Fruit fly (Drosophila melanogaster) whole organism, embryonic: ENCODE measurements around the gene gish.

Experiments used
- ATbp ChIP-seq: fragments of 200-800 bp; sonication (Bioruptor generic); optimal IDR thresholded peaks from 2 replicates; lab custom pipeline; 2017; ENCODE audit warnings: missing biosample characterization, mild to moderate bottlenecking, missing genetic modification characterization, missing genetic modification reagents
- Ada2b ChIP-seq: fragments of 200-800 bp; sonication (Bioruptor generic); IDR thresholded peaks from 2 replicates; pipeline ENCODE4 v1.3.6; 2022; ENCODE audit warnings: missing biosample characterization, missing genetic modification characterization
- Asciz ChIP-seq: fragments of 200-800 bp; sonication (Bioruptor generic); optimal IDR thresholded peaks from 2 replicates; lab custom pipeline; 2017; ENCODE audit warnings: missing biosample characterization, mild to moderate bottlenecking, missing genetic modification characterization, missing genetic modification reagents
- Bdp1 ChIP-seq: fragments of 200-800 bp; sonication (Bioruptor generic); optimal IDR thresholded peaks from 3 replicates; lab custom pipeline; 2016; ENCODE audit warnings: missing biosample characterization, missing genetic modification characterization
- Blimp-1 ChIP-seq: fragments of 200-800 bp; sonication (Bioruptor generic); optimal IDR thresholded peaks from 3 replicates; lab custom pipeline; 2018; ENCODE audit warnings: missing biosample characterization, missing genetic modification characterization, mild to moderate bottlenecking, moderate library complexity, missing genetic modification reagents
- CG10565 ChIP-seq: fragments of 200-800 bp; sonication (Bioruptor generic); optimal IDR thresholded peaks from 3 replicates; lab custom pipeline; 2016; ENCODE audit warnings: missing biosample characterization, mild to moderate bottlenecking, missing genetic modification characterization
- CG11247 ChIP-seq: fragments of 200-800 bp; sonication (Bioruptor generic); IDR thresholded peaks from 2 replicates; pipeline ENCODE4 v1.3.6; 2022; ENCODE audit warnings: missing biosample characterization, missing genetic modification characterization
- CG11504 ChIP-seq: fragments of 200-800 bp; sonication (Bioruptor generic); optimal IDR thresholded peaks from 3 replicates; lab custom pipeline; 2019; ENCODE audit warnings: missing biosample characterization, mild to moderate bottlenecking, missing genetic modification characterization, moderate library complexity
- CG11696 ChIP-seq: fragments of 200-800 bp; sonication (Bioruptor generic); IDR thresholded peaks from 2 replicates; pipeline ENCODE4 v1.3.6; 2022; ENCODE audit warnings: missing biosample characterization, missing genetic modification characterization
- CG12299 ChIP-seq: fragments of 200-800 bp; sonication (Bioruptor generic); optimal IDR thresholded peaks from 2 replicates; lab custom pipeline; 2018; ENCODE audit warnings: missing biosample characterization, mild to moderate bottlenecking, missing genetic modification characterization
- CG1233 ChIP-seq: fragments of 200-800 bp; sonication (Bioruptor generic); optimal IDR thresholded peaks from 4 replicates; lab custom pipeline; 2018; ENCODE audit warnings: missing biosample characterization, mild to moderate bottlenecking, missing genetic modification characterization
- CG14014 ChIP-seq: fragments of 200-800 bp; sonication (Bioruptor generic); IDR thresholded peaks from 2 replicates; pipeline ENCODE4 v1.3.6; 2022; ENCODE audit warnings: missing biosample characterization, missing genetic modification characterization
- CG14441 ChIP-seq: fragments of 200-800 bp; sonication (Bioruptor generic); IDR thresholded peaks from 2 replicates; pipeline ENCODE4 v1.3.6; 2022; ENCODE audit warnings: missing biosample characterization, missing genetic modification characterization
- CG14965 ChIP-seq: fragments of 200-800 bp; sonication (Bioruptor generic); optimal IDR thresholded peaks from 2 replicates; lab custom pipeline; 2016; ENCODE audit warnings: missing biosample characterization, missing genetic modification characterization, borderline replicate concordance
- CG15011 ChIP-seq: fragments of 200-800 bp; sonication (Bioruptor generic); optimal IDR thresholded peaks from 3 replicates; lab custom pipeline; 2018; ENCODE audit warnings: missing biosample characterization, mild to moderate bottlenecking, missing genetic modification characterization
- CG15696 ChIP-seq: fragments of 200-800 bp; sonication (Bioruptor generic); optimal IDR thresholded peaks from 2 replicates; lab custom pipeline; 2019; ENCODE audit warnings: missing biosample characterization, mild to moderate bottlenecking, missing genetic modification characterization, moderate library complexity
- CG1647 ChIP-seq: fragments of 200-800 bp; sonication (Bioruptor generic); optimal IDR thresholded peaks from 3 replicates; lab custom pipeline; 2016; ENCODE audit warnings: missing biosample characterization, missing genetic modification characterization
- CG16863 ChIP-seq: fragments of 200-800 bp; sonication (Bioruptor generic); optimal IDR thresholded peaks from 3 replicates; lab custom pipeline; 2016; ENCODE audit warnings: missing biosample characterization, missing genetic modification characterization
- CG1792 ChIP-seq: fragments of 200-800 bp; sonication (Bioruptor generic); optimal IDR thresholded peaks from 2 replicates; lab custom pipeline; 2016; ENCODE audit warnings: missing biosample characterization, missing genetic modification characterization
- CG2875 ChIP-seq: fragments of 200-800 bp; sonication (Bioruptor generic); optimal IDR thresholded peaks from 2 replicates; lab custom pipeline; 2017; ENCODE audit warnings: missing biosample characterization, mild to moderate bottlenecking, missing genetic modification characterization, missing genetic modification reagents
- CG42726 ChIP-seq: fragments of 200-800 bp; sonication (Bioruptor generic); IDR thresholded peaks from 2 replicates; pipeline ENCODE4 v1.3.6; 2022; ENCODE audit warnings: missing biosample characterization, missing genetic modification characterization; ENCODE audit not compliant: partially characterized antibody
- CG7745 ChIP-seq: fragments of 200-800 bp; sonication (Bioruptor generic); optimal IDR thresholded peaks from 2 replicates; lab custom pipeline; 2018; ENCODE audit warnings: missing biosample characterization, mild to moderate bottlenecking, missing genetic modification characterization, moderate library complexity
- CG8944 ChIP-seq: fragments of 200-800 bp; sonication (Bioruptor generic); optimal IDR thresholded peaks from 3 replicates; lab custom pipeline; 2016; ENCODE audit warnings: missing biosample characterization, missing genetic modification characterization
- CrebB ChIP-seq: fragments of 200-800 bp; sonication (Bioruptor generic); optimal IDR thresholded peaks from 3 replicates; lab custom pipeline; 2018; ENCODE audit warnings: missing biosample characterization, mild to moderate bottlenecking, missing genetic modification characterization
- D ChIP-seq, 2 experiments: fragments of 200-800 bp in 1 of 2; fragments of >200 bp in 1 of 2; sonication (Bioruptor generic) in 1 of 2; optimal IDR thresholded peaks; 2 replicates in 1 of 2; 3 replicates in 1 of 2; lab custom pipeline; 2017; ENCODE audit warnings: mild to moderate bottlenecking in 1 of 2, missing biosample characterization in 1 of 2, missing genetic modification characterization in 1 of 2, missing genetic modification reagents in 1 of 2
- D19A ChIP-seq: fragments of 200-800 bp; optimal IDR thresholded peaks from 3 replicates; lab custom pipeline; 2019; ENCODE audit warnings: missing biosample characterization, mild to moderate bottlenecking, missing genetic modification characterization, moderate library complexity
- Fer1 ChIP-seq: fragments of 200-800 bp; sonication (Bioruptor generic); optimal IDR thresholded peaks from 2 replicates; lab custom pipeline; 2017; ENCODE audit warnings: missing biosample characterization, mild to moderate bottlenecking, missing genetic modification characterization
- GATAe ChIP-seq: fragments of 200-800 bp; sonication (Bioruptor generic); conservative IDR thresholded peaks from 2 replicates; pipeline ENCODE4 v1.3.6; 2022; ENCODE audit warnings: missing biosample characterization, missing genetic modification characterization
- H15 ChIP-seq: fragments of 200-800 bp; sonication (Bioruptor generic); IDR thresholded peaks from 3 replicates; pipeline ENCODE4 v1.3.6; 2022; ENCODE audit warnings: missing biosample characterization, missing genetic modification characterization
- Hr39 ChIP-seq: fragments of >200 bp; optimal IDR thresholded peaks from 2 replicates; lab custom pipeline; 2017
- Lim3 ChIP-seq: fragments of 200-800 bp; sonication (Bioruptor generic); IDR thresholded peaks from 2 replicates; pipeline ENCODE4 v1.3.6; 2022; ENCODE audit warnings: missing biosample characterization, missing genetic modification characterization
- Med ChIP-seq: fragments of 200-800 bp; sonication (Bioruptor generic); peaks from one replicate; lab custom pipeline; 2016; ENCODE audit warnings: missing biosample characterization, missing genetic modification characterization, mild to moderate bottlenecking, inconsistent platforms, moderate library complexity
- Meics ChIP-seq: fragments of 200-800 bp; sonication (Bioruptor generic); optimal IDR thresholded peaks from 2 replicates; lab custom pipeline; 2017; ENCODE audit warnings: missing biosample characterization, mild to moderate bottlenecking, missing genetic modification characterization
- Nf-YC ChIP-seq: fragments of 200-800 bp; optimal IDR thresholded peaks from 3 replicates; lab custom pipeline; 2019; ENCODE audit warnings: missing biosample characterization, mild to moderate bottlenecking, missing genetic modification characterization, moderate library complexity
- Opbp ChIP-seq: fragments of 200-800 bp; sonication (Bioruptor generic); IDR thresholded peaks from 3 replicates; pipeline ENCODE4 v1.3.6; 2022; ENCODE audit warnings: missing biosample characterization, missing genetic modification characterization; ENCODE audit not compliant: partially characterized antibody
- Optix ChIP-seq: fragments of 200-800 bp; sonication (Bioruptor generic); IDR thresholded peaks from 3 replicates; pipeline ENCODE4 v1.3.6; 2022; ENCODE audit warnings: missing biosample characterization, missing genetic modification characterization
- Sry-δ ChIP-seq: fragments of 200-800 bp; sonication (Bioruptor generic); optimal IDR thresholded peaks from 2 replicates; lab custom pipeline; 2016; ENCODE audit warnings: missing biosample characterization, missing genetic modification characterization
- ara ChIP-seq: fragments of 200-800 bp; sonication (Bioruptor generic); IDR thresholded peaks from 2 replicates; pipeline ENCODE4 v1.3.6; 2022; ENCODE audit warnings: missing biosample characterization, missing genetic modification characterization
- bab2 ChIP-seq: fragments of 200-800 bp; sonication (Bioruptor generic); optimal IDR thresholded peaks from 2 replicates; lab custom pipeline; 2016; ENCODE audit warnings: missing biosample characterization, missing genetic modification characterization
- dan ChIP-seq: fragments of 200-800 bp; sonication (Bioruptor generic); IDR thresholded peaks from 2 replicates; pipeline ENCODE4 v1.3.6; 2022; ENCODE audit warnings: missing biosample characterization, missing genetic modification characterization
- dm ChIP-seq: fragments of 200-800 bp; sonication (Bioruptor generic); optimal IDR thresholded peaks from 3 replicates; lab custom pipeline; 2016; ENCODE audit warnings: missing biosample characterization, missing genetic modification characterization
- fu2 ChIP-seq: fragments of 200-800 bp; sonication (Bioruptor generic); optimal IDR thresholded peaks from 2 replicates; lab custom pipeline; 2016; ENCODE audit warnings: missing biosample characterization, missing genetic modification characterization
- grn ChIP-seq: fragments of 200-800 bp; sonication (Bioruptor generic); optimal IDR thresholded peaks from 3 replicates; lab custom pipeline; 2017; ENCODE audit warnings: missing biosample characterization, missing genetic modification characterization
- jigr1 ChIP-seq: fragments of 200-800 bp; sonication (Bioruptor generic); IDR thresholded peaks from 3 replicates; pipeline ENCODE4 v1.3.6; 2022; ENCODE audit warnings: missing biosample characterization, missing genetic modification characterization
- psq ChIP-seq: fragments of 200-800 bp; sonication (Bioruptor generic); optimal IDR thresholded peaks from 2 replicates; lab custom pipeline; 2017; ENCODE audit warnings: missing biosample characterization, missing genetic modification characterization
- pum ChIP-seq: fragments of 200-800 bp; sonication (Bioruptor generic); optimal IDR thresholded peaks from 2 replicates; lab custom pipeline; 2016; ENCODE audit warnings: missing biosample characterization, missing genetic modification characterization
- rib ChIP-seq: fragments of 200-800 bp; sonication (Bioruptor generic); IDR thresholded peaks from 2 replicates; pipeline ENCODE4 v1.3.6; 2022; ENCODE audit warnings: missing biosample characterization, missing genetic modification characterization
- salm ChIP-seq: fragments of 200-800 bp; sonication (Bioruptor generic); optimal IDR thresholded peaks from 2 replicates; lab custom pipeline; 2018; ENCODE audit warnings: missing biosample characterization, mild to moderate bottlenecking, missing genetic modification characterization
- sim ChIP-seq: fragments of 200-800 bp; sonication (Bioruptor generic); IDR thresholded peaks from 2 replicates; pipeline ENCODE4 v1.3.6; 2022; ENCODE audit warnings: missing biosample characterization, missing genetic modification characterization
- tgo ChIP-seq: fragments of 200-800 bp; sonication (Bioruptor generic); IDR thresholded peaks from 3 replicates; pipeline ENCODE4 v1.3.6; 2022; ENCODE audit warnings: missing biosample characterization, missing genetic modification characterization
- ttk ChIP-seq: fragments of 200-800 bp; sonication (Bioruptor generic); IDR thresholded peaks from 2 replicates; pipeline ENCODE4 v2.1.2; 2022; ENCODE audit warnings: missing biosample characterization, missing genetic modification characterization
- vnd ChIP-seq: fragments of 200-800 bp; sonication (Bioruptor generic); IDR thresholded peaks from 3 replicates; pipeline ENCODE4 v1.3.6; 2022; ENCODE audit warnings: missing biosample characterization, missing genetic modification characterization; ENCODE audit not compliant: partially characterized antibody

Gene gish

DNA sequence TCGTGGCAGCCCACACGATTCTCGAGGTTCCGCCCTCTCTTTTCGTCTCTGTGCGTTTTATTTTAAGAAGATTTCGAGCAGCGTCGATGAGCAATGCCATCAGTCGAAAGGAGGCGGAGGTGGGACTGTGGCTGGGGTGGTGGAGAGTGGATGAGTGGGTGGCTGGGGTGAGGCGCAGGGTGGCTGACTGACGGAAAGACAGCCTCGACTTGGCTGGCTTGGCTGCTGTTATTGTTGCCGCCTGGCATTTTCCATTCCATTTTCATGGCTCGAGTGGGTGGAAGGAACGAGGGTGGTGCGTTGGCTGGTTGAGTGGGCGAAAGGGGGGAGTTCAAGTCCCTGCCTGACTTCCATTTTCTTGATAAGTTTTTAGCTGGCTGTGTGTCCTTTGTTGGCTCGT, 16.1 kb upstream of the gish start (continued):
- TF ChIP-seq Nf-YC (peak; percentile 5), CG14441 (GFP tag; lab: Robert Waterston, UW) (no peak), vnd (GFP tag; lab: Robert Waterston, UW) (no peak), dm (no peak), CG11247 (GFP tag; lab: Robert Waterston, UW) (peak; percentile 33; the same call in 1 of the 2 replicates), ttk (GFP tag; lab: Robert Waterston, UW) (peak; percentile 50; the same call in 1 of the 2 replicates), CG11696 (no peak), CG7745 (tag; lab: Kevin White, UChicago) (no peak), tgo (GFP tag; lab: Robert Waterston, UW) (no peak), CG11504 (tag; lab: Kevin White, UChicago) (no peak), CG14965 (GFP tag; lab: Kevin White, UChicago) (no peak), Asciz (GFP tag; lab: Kevin White, UChicago) (no peak), Sry-δ (GFP tag; lab: Kevin White, UChicago) (no peak), ATbp (no peak), Lim3 (GFP tag; lab: Robert Waterston, UW) (no peak), GATAe (GFP tag; lab: Robert Waterston, UW) (no peak), sim (GFP tag; lab: Robert Waterston, UW) (no peak), Meics (GFP tag; lab: Kevin White, UChicago) (no peak), CG1233 (GFP tag; lab: Kevin White, UChicago) (no peak), CG2875 (GFP tag; lab: Kevin White, UChicago) (no peak), rib (GFP tag; lab: Robert Waterston, UW) (0 out of 2 replicates have a peak, but pooled peaks have one; percentile 11), H15 (GFP tag; lab: Robert Waterston, UW) (no peak), D19A (tag; lab: Kevin White, UChicago) (no peak), CG42726 (GFP tag; lab: Robert Waterston, UW) (no peak), jigr1 (GFP tag; lab: Robert Waterston, UW) (no peak), CG15011 (GFP tag; lab: Kevin White, UChicago) (no peak), salm (tag; lab: Kevin White, UChicago) (no peak), fu2 (GFP tag; lab: Kevin White, UChicago) (no peak), pum (GFP tag; lab: Kevin White, UChicago) (no peak), CG14014 (GFP tag; lab: Robert Waterston, UW) (no peak), D (optimal IDR thresholded peaks at IDR 0.05; lab: Kevin White, UChicago) (no peak), D (GFP tag; optimal IDR thresholded peaks at IDR 0.05; lab: Kevin White, UChicago) (no peak), CG12299 (no peak), CG1792 (GFP tag; lab: Kevin White, UChicago) (no peak), CG1647 (no peak), Bdp1 (no peak), Med (GFP tag; lab: Kevin White, UChicago) (peak; percentile 63), CG10565 (no peak), psq (GFP tag; lab: Kevin White, UChicago) (no peak), Fer1 (GFP tag; lab: Kevin White, UChicago) (no peak), CG16863 (GFP tag; lab: Kevin White, UChicago) (no peak), Blimp-1 (GFP tag; lab: Kevin White, UChicago) (no peak), CrebB (no peak), Optix (GFP tag; lab: Robert Waterston, UW) (0 out of 3 replicates have a peak, but pooled peaks have one; percentile 27), bab2 (no peak), grn (GFP tag; lab: Kevin White, UChicago) (no peak), ara (GFP tag; lab: Robert Waterston, UW) (no peak), CG15696 (tag; lab: Kevin White, UChicago) (no peak), CG8944 (GFP tag; lab: Kevin White, UChicago) (no peak), Hr39 (lab: Kevin White, UChicago) (no peak), Opbp (GFP tag; lab: Robert Waterston, UW) (0 out of 3 replicates have a peak, but pooled peaks have one; percentile 36), Ada2b (GFP tag; lab: Robert Waterston, UW) (no peak), dan (no peak)
